Worm (Caenorhabditis elegans): ENCODE data around the gene far-2.

- no peak for TF ChIP-seq ceh-9 (tag; optimal IDR thresholded peaks at IDR 0.05)
- no peak for TF ChIP-seq unc-86 (tag; optimal IDR thresholded peaks at IDR 0.05)
- TF ChIP-seq lim-6 (tag; optimal IDR thresholded peaks at IDR 0.05), result no peak
- TF ChIP-seq pag-3 (tag; optimal IDR thresholded peaks at IDR 0.05; ENCODE audit: borderline replicate concordance), result no peak
- TF ChIP-seq ahr-1 (tag; optimal IDR thresholded peaks at IDR 0.05), result no peak
- TF ChIP-seq unc-55 (GFP tag; optimal IDR thresholded peaks at IDR 0.05), result no peak
- no peak for TF ChIP-seq pha-4 (tag; optimal IDR thresholded peaks at IDR 0.05)
- no peak for TF ChIP-seq tbx-2 (tag; optimal IDR thresholded peaks at IDR 0.05)
- TF ChIP-seq nhr-11 (tag; optimal IDR thresholded peaks at IDR 0.05), result no peak
- TF ChIP-seq ama-1 (optimal IDR thresholded peaks at IDR 0.05), result no peak
- no peak for TF ChIP-seq ref-2 (tag; optimal IDR thresholded peaks at IDR 0.05)
- TF ChIP-seq ztf-16 (tag; optimal IDR thresholded peaks at IDR 0.05), result no peak
- TF ChIP-seq rnt-1 (tag; optimal IDR thresholded peaks at IDR 0.05), result no peak
- TF ChIP-seq nfya-1 (tag; optimal IDR thresholded peaks at IDR 0.05), result no peak
Observed at ce11 chrIII:9081763-9082162, at the start of gene far-2.

Measured in whole organism, late embryonic.